Worm (Caenorhabditis elegans) whole organism, mixed stage, embryonic: Measurements from ENCODE around the gene abhd-3.2.

Experiments used
- M03D4.4 ChIP-seq: sonication (generic microtip); optimal IDR thresholded peaks from 2 replicates; lab custom pipeline; 2017; ENCODE audit warnings: mild to moderate bottlenecking, missing genetic modification characterization, missing compliant biosample characterization
- blmp-1 ChIP-seq: fragments of 150-350 bp; optimal IDR thresholded peaks from 2 replicates; lab custom pipeline; 2014; ENCODE audit warnings: missing biosample characterization, missing genetic modification characterization
- ceh-39 ChIP-seq: fragments of 150-350 bp; optimal IDR thresholded peaks from 2 replicates; lab custom pipeline; 2014; ENCODE audit warnings: missing biosample characterization, missing genetic modification characterization
- ceh-43 ChIP-seq: fragments of 200-800 bp; sonication (Bioruptor generic); optimal IDR thresholded peaks from 2 replicates; lab custom pipeline; 2018; ENCODE audit warnings: mild to moderate bottlenecking, missing genetic modification characterization, moderate library complexity, missing compliant biosample characterization
- ceh-83 ChIP-seq: fragments of 200-800 bp; sonication (Bioruptor generic); optimal IDR thresholded peaks from 2 replicates; lab custom pipeline; 2018; ENCODE audit warnings: mild to moderate bottlenecking, missing genetic modification characterization, missing compliant biosample characterization
- ces-1 ChIP-seq: fragments of 150-350 bp; optimal IDR thresholded peaks from 2 replicates; lab custom pipeline; 2014; ENCODE audit warnings: missing biosample characterization, missing genetic modification reagents, missing genetic modification characterization
- cnd-1 ChIP-seq: fragments of 200-800 bp; sonication (Bioruptor generic); optimal IDR thresholded peaks from 2 replicates; lab custom pipeline; 2018; ENCODE audit warnings: mild to moderate bottlenecking, missing genetic modification characterization, missing compliant biosample characterization
- drap-1 ChIP-seq: fragments of 200-800 bp; sonication (Bioruptor generic); optimal IDR thresholded peaks from 3 replicates; lab custom pipeline; 2018; ENCODE audit warnings: mild to moderate bottlenecking, missing genetic modification characterization, missing compliant biosample characterization
- elt-3 ChIP-seq: fragments of 150-350 bp; optimal IDR thresholded peaks from 2 replicates; lab custom pipeline; 2014; ENCODE audit warnings: missing biosample characterization, missing genetic modification characterization
- flh-1 ChIP-seq: fragments of 200-800 bp; sonication (Bioruptor generic); optimal IDR thresholded peaks from 2 replicates; lab custom pipeline; 2018; ENCODE audit warnings: mild to moderate bottlenecking, missing genetic modification characterization, moderate library complexity, missing compliant biosample characterization
- ham-2 ChIP-seq: fragments of 200-800 bp; sonication (Bioruptor generic); optimal IDR thresholded peaks from 2 replicates; lab custom pipeline; 2018; ENCODE audit warnings: mild to moderate bottlenecking, missing genetic modification characterization, missing compliant biosample characterization
- hlh-1 ChIP-seq: fragments of 150-350 bp; optimal IDR thresholded peaks from 2 replicates; lab custom pipeline; 2014; ENCODE audit warnings: missing biosample characterization, missing genetic modification reagents, missing genetic modification characterization
- lin-32 ChIP-seq: fragments of 200-800 bp; sonication (Bioruptor generic); optimal IDR thresholded peaks from 2 replicates; lab custom pipeline; 2018; ENCODE audit warnings: mild to moderate bottlenecking, missing genetic modification characterization, missing compliant biosample characterization
- lsy-2 ChIP-seq: fragments of 150-350 bp; optimal IDR thresholded peaks from 2 replicates; lab custom pipeline; 2014; ENCODE audit warnings: missing biosample characterization, missing genetic modification characterization
- mab-5 ChIP-seq: fragments of 150-350 bp; optimal IDR thresholded peaks from 2 replicates; lab custom pipeline; 2014; ENCODE audit warnings: missing biosample characterization, missing genetic modification characterization
- mep-1 ChIP-seq: fragments of 150-350 bp; optimal IDR thresholded peaks from 2 replicates; lab custom pipeline; 2017; ENCODE audit warnings: missing biosample characterization, missing genetic modification reagents, missing genetic modification characterization, inconsistent platforms
- mls-2 ChIP-seq: sonication (generic microtip); optimal IDR thresholded peaks from 2 replicates; lab custom pipeline; 2016; ENCODE audit warnings: mild to moderate bottlenecking, missing genetic modification characterization, moderate library complexity, missing compliant biosample characterization
- nhr-12 ChIP-seq: fragments of 150-350 bp; optimal IDR thresholded peaks from 2 replicates; lab custom pipeline; 2014; ENCODE audit warnings: missing biosample characterization, missing genetic modification characterization
- nhr-2 ChIP-seq: fragments of 150-350 bp; optimal IDR thresholded peaks from 2 replicates; lab custom pipeline; 2014; ENCODE audit warnings: missing biosample characterization, missing genetic modification characterization
- nhr-237 ChIP-seq: fragments of 150-350 bp; optimal IDR thresholded peaks from 2 replicates; lab custom pipeline; 2014; ENCODE audit warnings: missing biosample characterization, missing genetic modification characterization
- nhr-28 ChIP-seq: fragments of 150-350 bp; optimal IDR thresholded peaks from 2 replicates; lab custom pipeline; 2014; ENCODE audit warnings: missing biosample characterization, missing genetic modification characterization
- pha-4 ChIP-seq: fragments of 150-350 bp; optimal IDR thresholded peaks from 2 replicates; lab custom pipeline; 2018; ENCODE audit warnings: missing biosample characterization, missing genetic modification reagents, missing genetic modification characterization
- sem-2 ChIP-seq: fragments of 200-800 bp; sonication (Bioruptor generic); optimal IDR thresholded peaks from 2 replicates; lab custom pipeline; 2018; ENCODE audit warnings: mild to moderate bottlenecking, missing genetic modification characterization, missing compliant biosample characterization
- snpc-4 ChIP-seq: fragments of 150-350 bp; optimal IDR thresholded peaks from 2 replicates; lab custom pipeline; 2014; ENCODE audit warnings: missing biosample characterization, missing genetic modification characterization
- sptf-1 ChIP-seq: sonication (generic microtip); optimal IDR thresholded peaks from 2 replicates; lab custom pipeline; 2017; ENCODE audit warnings: mild to moderate bottlenecking, missing genetic modification characterization, moderate library complexity, missing compliant biosample characterization
- tbx-8 ChIP-seq: fragments of 200-800 bp; sonication (Bioruptor generic); optimal IDR thresholded peaks from 2 replicates; lab custom pipeline; 2018; ENCODE audit warnings: mild to moderate bottlenecking, missing genetic modification characterization, moderate library complexity, missing compliant biosample characterization
- unc-120 ChIP-seq: sonication (generic microtip); optimal IDR thresholded peaks from 2 replicates; lab custom pipeline; 2017; ENCODE audit warnings: missing genetic modification characterization, missing compliant biosample characterization; ENCODE audit not compliant: poor library complexity, severe bottlenecking
- unc-39 ChIP-seq: fragments of 150-350 bp; optimal IDR thresholded peaks from 2 replicates; lab custom pipeline; 2014; ENCODE audit warnings: missing biosample characterization, missing genetic modification characterization
- unc-62 ChIP-seq: fragments of 150-350 bp; optimal IDR thresholded peaks from 2 replicates; lab custom pipeline; 2014; ENCODE audit warnings: missing biosample characterization, missing genetic modification reagents, missing genetic modification characterization
- zip-8 ChIP-seq: fragments of 150-350 bp; optimal IDR thresholded peaks from 2 replicates; lab custom pipeline; 2014; ENCODE audit warnings: missing biosample characterization, missing genetic modification characterization

Gene abhd-3.2

ce11 chrX:1018586-1018985 is 40.8 kb upstream of the abhd-3.2 start:
- TF ChIP-seq M03D4.4 (tag; lab: Kevin White, UChicago) (peak; percentile 12), nhr-237 (tag; lab: Kevin White, UChicago) (peak; percentile 2), drap-1 (GFP tag; lab: Kevin White, UChicago) (no peak), pha-4 (tag; lab: Kevin White, UChicago) (no peak), hlh-1 (no peak), mep-1 (tag; lab: Kevin White, UChicago) (no peak), mls-2 (tag; lab: Kevin White, UChicago) (peak; percentile 40), ces-1 (GFP tag; lab: Kevin White, UChicago) (peak; percentile 99)

- no peak for TF ChIP-seq zip-8 (tag; lab: Kevin White, UChicago)
Observed at ce11 chrX:1017456-1017855, 39.6 kb upstream of the abhd-3.2 start, which contains the start of the genes F55A4.13 and nlf-1. Gene F55A4.13 (minus strand): TSS chrX:1017556. Gene nlf-1 (minus strand): TSS chrX:1017567.

ce11 chrX:1014708-1015107 is 36.9 kb upstream of the abhd-3.2 start:
- TF ChIP-seq ces-1 (GFP tag; lab: Kevin White, UChicago), result peak; percentile 73
- TF ChIP-seq blmp-1 (tag; lab: Kevin White, UChicago), result no peak

ce11 chrX:1012385-1012866 is 34.6 kb upstream of the abhd-3.2 start:
- no peak for TF ChIP-seq ceh-83 (GFP tag; lab: Kevin White, UChicago)
- no peak for TF ChIP-seq drap-1 (GFP tag; lab: Kevin White, UChicago)
- TF ChIP-seq unc-120, result no peak
- TF ChIP-seq nhr-237 (tag; lab: Kevin White, UChicago), result no peak
- no peak for TF ChIP-seq snpc-4 (tag; lab: Kevin White, UChicago)

- TF ChIP-seq unc-39 (no peak), unc-120 (peak; percentile 15), ham-2 (peak; percentile 32)
- TF ChIP-seq, all 35 proteins: peak for 2
Observed at ce11 chrX:1010627-1011452, 33.0 kb upstream of the abhd-3.2 start.

ce11 chrX:1009512-1009911 is 31.7 kb upstream of the abhd-3.2 start:
- TF ChIP-seq sptf-1 (no peak), elt-3 (no peak), nhr-12 (tag; lab: Kevin White, UChicago) (no peak), sem-2 (GFP tag; lab: Kevin White, UChicago) (no peak), hlh-1 (no peak)

ce11 chrX:1005026-1005425 is 27.2 kb upstream of the abhd-3.2 start:
- peak; percentile 3 for TF ChIP-seq nhr-2 (tag; lab: Kevin White, UChicago)
- TF ChIP-seq hlh-1, result no peak
- no peak for TF ChIP-seq cnd-1 (tag; lab: Kevin White, UChicago)
- TF ChIP-seq unc-120, result no peak
- TF ChIP-seq flh-1, result no peak
- no peak for TF ChIP-seq unc-62 (GFP tag; lab: Kevin White, UChicago)
- no peak for TF ChIP-seq nhr-28
- no peak for TF ChIP-seq blmp-1 (tag; lab: Kevin White, UChicago)
- no peak for TF ChIP-seq nhr-12 (tag; lab: Kevin White, UChicago)
- no peak for TF ChIP-seq zip-8 (tag; lab: Kevin White, UChicago)
- TF ChIP-seq ceh-43 (GFP tag; lab: Kevin White, UChicago), result peak; percentile 87
- TF ChIP-seq nhr-237 (tag; lab: Kevin White, UChicago), result no peak
- TF ChIP-seq mab-5 (tag; lab: Kevin White, UChicago), result no peak
- peak; percentile 10 for TF ChIP-seq ham-2
- no peak for TF ChIP-seq sem-2 (GFP tag; lab: Kevin White, UChicago)
- no peak for TF ChIP-seq lin-32 (GFP tag; lab: Kevin White, UChicago)
- peak; percentile 15 for TF ChIP-seq mls-2 (tag; lab: Kevin White, UChicago)
- TF ChIP-seq tbx-8 (GFP tag; lab: Kevin White, UChicago), result no peak
- no peak for TF ChIP-seq ceh-39
- TF ChIP-seq ceh-83 (GFP tag; lab: Kevin White, UChicago), result no peak
- TF ChIP-seq lsy-2 (tag; lab: Kevin White, UChicago), result no peak
- TF ChIP-seq, all 35 proteins: peak for 4
